Worm (Caenorhabditis elegans) whole organism, L4/young adult: ENCODE data around the gene Y47D7A.19.

Experiments
- W03F9.2 ChIP-seq: fragments of 150-350 bp; optimal IDR thresholded peaks from 2 replicates; lab custom pipeline; 2014; ENCODE audit warnings: missing biosample characterization, missing genetic modification characterization
- dao-5 ChIP-seq: sonication (generic microtip); optimal IDR thresholded peaks from 2 replicates; lab custom pipeline; 2016; ENCODE audit warnings: missing genotype, missing genetic modification characterization, moderate library complexity, missing compliant biosample characterization

ce11 chrV:4387916-4388315 lies 36.2 kb upstream of the Y47D7A.19 start:
- TF ChIP-seq dao-5, result no peak
- no peak for TF ChIP-seq W03F9.2 (tag; lab: Kevin White, UChicago)
